Fruit fly (Drosophila melanogaster) whole organism, wandering third instar larva: ENCODE data around the gene Nedd4.
A peak's percentile ranks its signal among the peaks of the same experiment; 100 is the strongest.

ENCODE experiments used
- Abd-B ChIP-seq: fragments of >200 bp; optimal IDR thresholded peaks from 2 replicates; lab custom pipeline; 2017; ENCODE audit warnings: missing biosample characterization, missing genetic modification characterization
- CG9705 ChIP-seq: fragments of 200-800 bp; sonication (Bioruptor generic); optimal IDR thresholded peaks from 2 replicates; lab custom pipeline; 2018; ENCODE audit warnings: missing biosample characterization, mild to moderate bottlenecking, missing genetic modification characterization
- CrebA ChIP-seq: fragments of 200-800 bp; sonication (Bioruptor generic); optimal IDR thresholded peaks from 2 replicates; lab custom pipeline; 2016; ENCODE audit warnings: missing biosample characterization, mild to moderate bottlenecking, missing genetic modification characterization, borderline replicate concordance
- Dfd ChIP-seq: fragments of >200 bp; optimal IDR thresholded peaks from 2 replicates; lab custom pipeline; 2017; ENCODE audit warnings: missing biosample characterization, missing genetic modification characterization
- HLH106 ChIP-seq: fragments of 200-800 bp; optimal IDR thresholded peaks from 3 replicates; lab custom pipeline; 2019; ENCODE audit warnings: missing biosample characterization, mild to moderate bottlenecking, missing genetic modification characterization, moderate library complexity
- Jra ChIP-seq: sonication (Bioruptor generic); optimal IDR thresholded peaks from 2 replicates; lab custom pipeline; 2016; ENCODE audit warnings: missing biosample characterization, missing genetic modification characterization
- Mio ChIP-seq: sonication (Bioruptor generic); optimal IDR thresholded peaks from 2 replicates; lab custom pipeline; 2016; ENCODE audit warnings: missing biosample characterization, missing genetic modification characterization
- OdsH ChIP-seq: fragments of 200-800 bp; sonication (Bioruptor generic); optimal IDR thresholded peaks from 2 replicates; lab custom pipeline; 2016; ENCODE audit warnings: missing biosample characterization, mild to moderate bottlenecking, missing genetic modification characterization
- Rel ChIP-seq, 2 experiments: fragments of 200-800 bp; sonication (Bioruptor generic) in 1 of 2; optimal IDR thresholded peaks; 2 replicates in 1 of 2; 3 replicates in 1 of 2; lab custom pipeline; 2016 to 2019; ENCODE audit warnings: mild to moderate bottlenecking in 2 of 2, missing biosample characterization in 2 of 2, missing genetic modification characterization in 2 of 2, moderate library complexity in 1 of 2
- Sp1 ChIP-seq: fragments of 200-800 bp; sonication (Bioruptor generic); optimal IDR thresholded peaks from 3 replicates; lab custom pipeline; 2019; ENCODE audit warnings: missing biosample characterization, mild to moderate bottlenecking, missing genetic modification characterization, moderate library complexity
- dl ChIP-seq, 2 experiments: fragments of 175-275, 200-275 bp in 1 of 2; fragments of 200-275 bp in 1 of 2; sonication (Bioruptor generic); optimal IDR thresholded peaks; lab custom pipeline; 2018; ENCODE audit warnings: mild to moderate bottlenecking in 2 of 2, missing biosample characterization in 2 of 2, missing genetic modification characterization in 2 of 2, moderate library complexity in 2 of 2; ENCODE audit not compliant: partially characterized antibody in 2 of 2, insufficient read depth in 1 of 2
- dsf ChIP-seq: sonication (Bioruptor generic); optimal IDR thresholded peaks from 2 replicates; lab custom pipeline; 2016; ENCODE audit warnings: missing biosample characterization, missing genetic modification characterization, borderline replicate concordance
- ey ChIP-seq: fragments of 200-800 bp; sonication (Bioruptor generic); optimal IDR thresholded peaks from 2 replicates; lab custom pipeline; 2016; ENCODE audit warnings: missing biosample characterization, missing genetic modification characterization
- foxo ChIP-seq, 2 experiments: fragments of 200-800 bp; sonication (Bioruptor generic); optimal IDR thresholded peaks; 2 replicates in 1 of 2; 3 replicates in 1 of 2; lab custom pipeline; 2016 to 2017; ENCODE audit warnings: missing biosample characterization in 2 of 2, missing genetic modification characterization in 2 of 2
- h ChIP-seq: fragments of 200-800 bp; sonication (Bioruptor generic); optimal IDR thresholded peaks from 3 replicates; lab custom pipeline; 2016; ENCODE audit warnings: missing biosample characterization, mild to moderate bottlenecking, missing genetic modification characterization
- jim ChIP-seq: fragments of 175-275, 200-325 bp; sonication (Bioruptor generic); optimal IDR thresholded peaks from 2 replicates; lab custom pipeline; 2016; ENCODE audit warnings: missing biosample characterization, mild to moderate bottlenecking, missing genetic modification characterization
- pan ChIP-seq: fragments of >200 bp; optimal IDR thresholded peaks from 2 replicates; lab custom pipeline; 2017
- psq ChIP-seq: fragments of 200-800 bp; sonication (Bioruptor generic); optimal IDR thresholded peaks from 3 replicates; lab custom pipeline; 2017; ENCODE audit warnings: missing biosample characterization, mild to moderate bottlenecking, missing genetic modification characterization, moderate library complexity
- rgr ChIP-seq: fragments of 200-800 bp; sonication (Bioruptor generic); optimal IDR thresholded peaks from 3 replicates; lab custom pipeline; 2016; ENCODE audit warnings: missing biosample characterization, mild to moderate bottlenecking, missing genetic modification characterization
- sage ChIP-seq: fragments of 200-800 bp; sonication (Bioruptor generic); optimal IDR thresholded peaks from 2 replicates; lab custom pipeline; 2016; ENCODE audit warnings: missing biosample characterization, mild to moderate bottlenecking, missing genetic modification characterization
- sv ChIP-seq: fragments of 200-800 bp; sonication (Bioruptor generic); optimal IDR thresholded peaks from 3 replicates; lab custom pipeline; 2016; ENCODE audit warnings: missing biosample characterization, missing genetic modification characterization

Nedd4 gene

dm6 chr3L:17590455-17591216 is 60.8 kb downstream of the Nedd4 start (continued):
- peak; percentile 89 for TF ChIP-seq h (GFP tag; lab: Kevin White, UChicago)
- TF ChIP-seq pan (lab: Kevin White, UChicago): no peak
- TF ChIP-seq psq (GFP tag; lab: Kevin White, UChicago): peak; percentile 76
- no peak for TF ChIP-seq jim (GFP tag; lab: Kevin White, UChicago)
- TF ChIP-seq Mio (GFP tag; lab: Kevin White, UChicago): no peak
- peak; percentile 45 for TF ChIP-seq HLH106 (tag; lab: Kevin White, UChicago)
- peak; percentile 26 to 45 for TF ChIP-seq foxo (GFP tag; optimal IDR thresholded peaks at IDR 0.05; lab: Kevin White, UChicago)
- TF ChIP-seq dsf (GFP tag; lab: Kevin White, UChicago): no peak

- TF ChIP-seq sage (GFP tag; lab: Kevin White, UChicago) (no peak), psq (GFP tag; lab: Kevin White, UChicago) (no peak), ey (GFP tag; lab: Kevin White, UChicago) (no peak), foxo (GFP tag; optimal IDR thresholded peaks at IDR 0.05; lab: Kevin White, UChicago) (no peak), Sp1 (no peak), jim (GFP tag; lab: Kevin White, UChicago) (no peak), Jra (GFP tag; lab: Kevin White, UChicago) (no peak), Mio (GFP tag; lab: Kevin White, UChicago) (no peak), dsf (GFP tag; lab: Kevin White, UChicago) (no peak), Abd-B (no peak), OdsH (GFP tag; lab: Kevin White, UChicago) (no peak), sv (no peak), HLH106 (tag; lab: Kevin White, UChicago) (no peak)
Observed at dm6 chr3L:17591217-17591467, 61.3 kb downstream of the Nedd4 start.

dm6 chr3L:17593174-17593573 is 63.3 kb downstream of the Nedd4 start:
- TF ChIP-seq Dfd (GFP tag; lab: Kevin White, UChicago) (peak; percentile 45), CrebA (GFP tag; lab: Kevin White, UChicago) (no peak)

dm6 chr3L:17595810-17596561 is 66.1 kb downstream of the Nedd4 start:
- TF ChIP-seq dsf (GFP tag; lab: Kevin White, UChicago): no peak
- no peak for TF ChIP-seq dl (GFP tag; optimal IDR thresholded peaks at IDR 0.05; lab: Kevin White, UChicago; ENCODE audit: insufficient read depth in 1 of 2, partially characterized antibody in 2 of 2)
- TF ChIP-seq Jra (GFP tag; lab: Kevin White, UChicago): no peak
- no peak for TF ChIP-seq CG9705 (GFP tag; lab: Kevin White, UChicago)
- TF ChIP-seq Rel (GFP tag; optimal IDR thresholded peaks at IDR 0.05; lab: Kevin White, UChicago): no peak
- no peak for TF ChIP-seq Rel (tag; optimal IDR thresholded peaks at IDR 0.05; lab: Kevin White, UChicago)
- TF ChIP-seq ey (GFP tag; lab: Kevin White, UChicago): no peak
- no peak for TF ChIP-seq rgr (GFP tag; lab: Kevin White, UChicago)
